Fruit fly (Drosophila melanogaster) whole organism, embryonic: ENCODE measurements around the gene Edg78E.

Source experiments
- Atf3 ChIP-seq: fragments of 200-800 bp; sonication (Bioruptor generic); optimal IDR thresholded peaks from 3 replicates; lab custom pipeline; 2016; ENCODE audit warnings: missing biosample characterization, missing genetic modification characterization
- C15 ChIP-seq: fragments of 200-800 bp; sonication (Bioruptor generic); IDR thresholded peaks from 3 replicates; pipeline ENCODE4 v1.3.6; 2022; ENCODE audit warnings: missing biosample characterization, missing genetic modification characterization
- CG10321 ChIP-seq: fragments of 200-800 bp; sonication (Bioruptor generic); IDR thresholded peaks from 2 replicates; pipeline ENCODE4 v1.3.6; 2022; ENCODE audit warnings: missing biosample characterization, missing genetic modification characterization
- CG12071 ChIP-seq: fragments of 200-800 bp; sonication (Bioruptor generic); optimal IDR thresholded peaks from 3 replicates; lab custom pipeline; 2018; ENCODE audit warnings: missing biosample characterization, mild to moderate bottlenecking, missing genetic modification characterization
- CG12236 ChIP-seq: fragments of 200-800 bp; sonication (Bioruptor generic); optimal IDR thresholded peaks from 2 replicates; lab custom pipeline; 2016; ENCODE audit warnings: missing biosample characterization, missing genetic modification characterization
- CG12942 ChIP-seq: fragments of 200-800 bp; sonication (Bioruptor generic); optimal IDR thresholded peaks from 3 replicates; lab custom pipeline; 2016; ENCODE audit warnings: missing biosample characterization, missing genetic modification characterization
- CG15514 ChIP-seq: fragments of 200-800 bp; sonication (Bioruptor generic); optimal IDR thresholded peaks from 3 replicates; lab custom pipeline; 2017; ENCODE audit warnings: missing biosample characterization, missing genetic modification characterization, mild to moderate bottlenecking, moderate library complexity, missing genetic modification reagents
- CG17328 ChIP-seq: fragments of 200-800 bp; sonication (Bioruptor generic); IDR thresholded peaks from 2 replicates; pipeline ENCODE4 v1.3.6; 2022; ENCODE audit warnings: missing biosample characterization, missing genetic modification characterization
- CG18764 ChIP-seq: fragments of 200-800 bp; sonication (Bioruptor generic); optimal IDR thresholded peaks from 3 replicates; lab custom pipeline; 2016; ENCODE audit warnings: missing biosample characterization, missing genetic modification characterization
- CG31365 ChIP-seq: fragments of 200-800 bp; sonication (Bioruptor generic); optimal IDR thresholded peaks from 2 replicates; lab custom pipeline; 2018; ENCODE audit warnings: missing biosample characterization, mild to moderate bottlenecking, missing genetic modification characterization
- CG6272 ChIP-seq: fragments of 200-800 bp; sonication (Bioruptor generic); IDR thresholded peaks from 2 replicates; pipeline ENCODE4 v1.3.6; 2022; ENCODE audit warnings: missing biosample characterization, missing genetic modification characterization
- Camta ChIP-seq: fragments of 200-800 bp; sonication (Bioruptor generic); optimal IDR thresholded peaks from 2 replicates; lab custom pipeline; 2016; ENCODE audit warnings: missing biosample characterization, missing genetic modification characterization
- Chrac-16 ChIP-seq: fragments of 200-800 bp; sonication (Bioruptor generic); optimal IDR thresholded peaks from 3 replicates; lab custom pipeline; 2016; ENCODE audit warnings: missing biosample characterization, missing genetic modification characterization
- D19A ChIP-seq: fragments of 200-800 bp; optimal IDR thresholded peaks from 3 replicates; lab custom pipeline; 2019; ENCODE audit warnings: missing biosample characterization, mild to moderate bottlenecking, missing genetic modification characterization, moderate library complexity
- Dbx ChIP-seq: fragments of 200-800 bp; sonication (Bioruptor generic); IDR thresholded peaks from 3 replicates; pipeline ENCODE4 v1.3.6; 2022; ENCODE audit warnings: missing biosample characterization, missing genetic modification characterization
- Dip2 ChIP-seq: fragments of 200-800 bp; sonication (Bioruptor generic); IDR thresholded peaks from 2 replicates; pipeline ENCODE4 v1.3.6; 2022; ENCODE audit warnings: missing biosample characterization, missing genetic modification characterization
- Doc3 ChIP-seq: fragments of 200-800 bp; sonication (Bioruptor generic); IDR thresholded peaks from 3 replicates; pipeline ENCODE4 v1.3.6; 2022; ENCODE audit warnings: missing biosample characterization, missing genetic modification characterization; ENCODE audit not compliant: partially characterized antibody
- Drgx ChIP-seq: fragments of 200-800 bp; sonication (Bioruptor generic); IDR thresholded peaks from 2 replicates; pipeline ENCODE4 v1.3.6; 2022; ENCODE audit warnings: missing biosample characterization, missing genetic modification characterization
- Ets97D ChIP-seq: fragments of 200-800 bp; sonication (Bioruptor generic); optimal IDR thresholded peaks from 3 replicates; lab custom pipeline; 2016; ENCODE audit warnings: missing biosample characterization, missing genetic modification characterization
- Gsc ChIP-seq: fragments of 200-800 bp; sonication (Bioruptor generic); IDR thresholded peaks from 2 replicates; pipeline ENCODE4 v1.3.6; 2022; ENCODE audit warnings: missing biosample characterization, missing genetic modification characterization
- HLH54F ChIP-seq: fragments of 200-800 bp; sonication (Bioruptor generic); optimal IDR thresholded peaks from 3 replicates; lab custom pipeline; 2016; ENCODE audit warnings: missing biosample characterization, missing genetic modification characterization
- Hmr ChIP-seq: fragments of 200-800 bp; sonication (Bioruptor generic); optimal IDR thresholded peaks from 3 replicates; lab custom pipeline; 2017; ENCODE audit warnings: mild to moderate bottlenecking, missing biosample characterization, missing genetic modification reagents, missing genetic modification characterization
- Hr39 ChIP-seq: fragments of >200 bp; optimal IDR thresholded peaks from 2 replicates; lab custom pipeline; 2017
- MBD-R2 ChIP-seq: fragments of 200-800 bp; sonication (Bioruptor generic); IDR thresholded peaks from 2 replicates; pipeline ENCODE4 v1.3.6; 2022; ENCODE audit warnings: missing biosample characterization, missing genetic modification characterization
- Mad ChIP-seq: fragments of 200-800 bp; sonication (Bioruptor generic); optimal IDR thresholded peaks from 2 replicates; lab custom pipeline; 2016; ENCODE audit warnings: missing biosample characterization, missing genetic modification characterization
- Mes4 ChIP-seq: fragments of 200-800 bp; sonication (Bioruptor generic); optimal IDR thresholded peaks from 2 replicates; lab custom pipeline; 2016; ENCODE audit warnings: missing biosample characterization, missing genetic modification characterization
- Rfx ChIP-seq: fragments of 200-800 bp; sonication (Bioruptor generic); IDR thresholded peaks from 2 replicates; pipeline ENCODE4 v1.3.6; 2022; ENCODE audit warnings: missing biosample characterization, missing genetic modification characterization
- Stat92E ChIP-seq, 3 experiments: fragments of >200 bp in 2 of 3; fragments of 200-800 bp in 1 of 3; sonication (Bioruptor generic) in 1 of 3; optimal IDR thresholded peaks; 2 replicates each; lab custom pipeline; 2017 to 2019; ENCODE audit warnings: missing biosample characterization in 3 of 3, missing genetic modification characterization in 3 of 3, mild to moderate bottlenecking in 1 of 3, moderate library complexity in 1 of 3
- Trl ChIP-seq, 3 experiments: fragments of >200 bp in 2 of 3; fragments of 200-800 bp in 1 of 3; sonication (Bioruptor generic) in 1 of 3; optimal IDR thresholded peaks; 2 replicates in 1 of 3; 3 replicates in 2 of 3; lab custom pipeline; 2016 to 2017; ENCODE audit warnings: missing biosample characterization in 1 of 3, missing genetic modification characterization in 1 of 3
- ac ChIP-seq: fragments of 200-800 bp; sonication (Bioruptor generic); optimal IDR thresholded peaks from 3 replicates; lab custom pipeline; 2017; ENCODE audit warnings: missing biosample characterization, mild to moderate bottlenecking, missing genetic modification characterization
- al ChIP-seq: fragments of 200-800 bp; sonication (Bioruptor generic); IDR thresholded peaks from 2 replicates; pipeline ENCODE4 v1.3.6; 2022; ENCODE audit warnings: missing biosample characterization, missing genetic modification characterization
- az2 ChIP-seq: fragments of 200-800 bp; sonication (Bioruptor generic); optimal IDR thresholded peaks from 3 replicates; lab custom pipeline; 2016; ENCODE audit warnings: missing biosample characterization, missing genetic modification characterization
- danr ChIP-seq: fragments of 200-800 bp; sonication (Bioruptor generic); IDR thresholded peaks from 2 replicates; pipeline ENCODE4 v1.3.6; 2022; ENCODE audit warnings: missing biosample characterization, missing genetic modification characterization
- dpn ChIP-seq, 2 experiments: fragments of 200-800 bp; sonication (Bioruptor generic); optimal IDR thresholded peaks; 3 replicates each; lab custom pipeline; 2016; ENCODE audit warnings: missing biosample characterization in 2 of 2, missing genetic modification characterization in 2 of 2
- esg ChIP-seq: fragments of 200-800 bp; sonication (Bioruptor generic); conservative IDR thresholded peaks from 2 replicates; pipeline ENCODE4 v1.3.6; 2022; ENCODE audit warnings: missing biosample characterization, missing genetic modification characterization
- fru ChIP-seq: fragments of >200 bp; optimal IDR thresholded peaks from 2 replicates; lab custom pipeline; 2017
- gfzf ChIP-seq: fragments of 200-800 bp; sonication (Bioruptor generic); optimal IDR thresholded peaks from 2 replicates; lab custom pipeline; 2016; ENCODE audit warnings: missing biosample characterization, mild to moderate bottlenecking, missing genetic modification characterization, moderate library complexity
- her ChIP-seq: fragments of 200-800 bp; sonication (Bioruptor generic); optimal IDR thresholded peaks from 2 replicates; lab custom pipeline; 2016; ENCODE audit warnings: missing biosample characterization, missing genetic modification characterization
- kah ChIP-seq: fragments of 200-800 bp; sonication (Bioruptor generic); optimal IDR thresholded peaks from 2 replicates; lab custom pipeline; 2018; ENCODE audit warnings: missing biosample characterization, mild to moderate bottlenecking, missing genetic modification characterization
- kay ChIP-seq: fragments of 200-800 bp; sonication (Bioruptor generic); optimal IDR thresholded peaks from 2 replicates; lab custom pipeline; 2016; ENCODE audit warnings: missing biosample characterization, missing genetic modification characterization
- lmd ChIP-seq: fragments of 200-800 bp; sonication (Bioruptor generic); IDR thresholded peaks from 2 replicates; pipeline ENCODE4 v1.3.6; 2022; ENCODE audit warnings: missing biosample characterization, missing genetic modification characterization
- phol ChIP-seq: fragments of 200-800 bp; sonication (Bioruptor generic); optimal IDR thresholded peaks from 3 replicates; lab custom pipeline; 2018; ENCODE audit warnings: missing biosample characterization, mild to moderate bottlenecking, missing genetic modification characterization, moderate library complexity
- pnt ChIP-seq: fragments of 200-800 bp; sonication (Bioruptor generic); optimal IDR thresholded peaks from 3 replicates; lab custom pipeline; 2016; ENCODE audit warnings: missing biosample characterization, missing genetic modification characterization
- row ChIP-seq: fragments of 200-800 bp; sonication (Bioruptor generic); IDR thresholded peaks from 3 replicates; pipeline ENCODE4 v1.3.6; 2022; ENCODE audit warnings: missing biosample characterization, missing genetic modification characterization
- sna ChIP-seq: fragments of 200-800 bp; sonication (Bioruptor generic); IDR thresholded peaks from 2 replicates; pipeline ENCODE4 v1.3.6; 2022; ENCODE audit warnings: missing biosample characterization, missing genetic modification characterization; ENCODE audit not compliant: partially characterized antibody
- sr ChIP-seq: fragments of 200-800 bp; sonication (Bioruptor generic); IDR thresholded peaks from 3 replicates; pipeline ENCODE4 v1.3.6; 2022; ENCODE audit warnings: missing biosample characterization, missing genetic modification characterization
- trh ChIP-seq: fragments of 200-800 bp; sonication (Bioruptor generic); optimal IDR thresholded peaks from 2 replicates; lab custom pipeline; 2016; ENCODE audit warnings: missing biosample characterization, missing genetic modification characterization
- ttk ChIP-seq: fragments of 200-800 bp; sonication (Bioruptor generic); IDR thresholded peaks from 2 replicates; pipeline ENCODE4 v2.1.2; 2022; ENCODE audit warnings: missing biosample characterization, missing genetic modification characterization
- tx ChIP-seq: fragments of 200-800 bp; sonication (Bioruptor generic); optimal IDR thresholded peaks from 2 replicates; lab custom pipeline; 2016; ENCODE audit warnings: missing biosample characterization, missing genetic modification characterization
- wdn ChIP-seq: fragments of 200-800 bp; sonication (Bioruptor generic); IDR thresholded peaks from 2 replicates; pipeline ENCODE4 v1.3.6; 2022; ENCODE audit warnings: missing biosample characterization, missing genetic modification characterization
- zen2 ChIP-seq: fragments of 200-800 bp; sonication (Bioruptor generic); IDR thresholded peaks from 3 replicates; pipeline ENCODE4 v1.3.6; 2022; ENCODE audit warnings: missing biosample characterization, missing genetic modification characterization; ENCODE audit not compliant: partially characterized antibody
- zfh1 ChIP-seq: fragments of 200-800 bp; sonication (Bioruptor generic); IDR thresholded peaks from 3 replicates; pipeline ENCODE4 v1.3.6; 2022; ENCODE audit warnings: missing biosample characterization, missing genetic modification characterization

The Edg78E gene

DNA sequence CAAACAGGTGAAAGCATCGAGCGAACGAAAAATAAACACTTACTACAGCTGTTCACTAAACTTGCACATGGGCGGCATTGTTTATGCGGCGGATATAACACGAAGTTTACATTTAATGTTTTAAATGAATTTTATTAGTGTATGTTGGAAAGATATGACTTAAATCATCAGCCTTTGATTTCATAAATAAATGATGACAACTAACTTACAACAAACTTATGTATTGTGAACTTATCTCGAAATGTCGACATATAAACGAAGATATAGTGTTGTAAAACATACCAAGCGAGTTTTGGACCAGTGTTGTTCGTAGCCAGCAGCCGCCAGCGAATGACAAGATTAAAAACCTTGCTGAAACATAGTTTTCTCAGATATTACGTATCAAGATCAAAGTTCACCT lies 6.8 kb upstream of the Edg78E start, which contains the start of the genes CG11309 and CG7632 (continued):
- TF ChIP-seq Mes4 (GFP tag; lab: Kevin White, UChicago), result peak; percentile 98
- TF ChIP-seq kay (GFP tag; lab: Kevin White, UChicago), result peak; percentile 97
- peak; percentile 40 for TF ChIP-seq gfzf (GFP tag; lab: Kevin White, UChicago)
- no peak for TF ChIP-seq Doc3 (GFP tag; lab: Robert Waterston, UW)
- peak; percentile 99 for TF ChIP-seq az2 (GFP tag; lab: Kevin White, UChicago)
- peak; percentile 98 for TF ChIP-seq Chrac-16 (GFP tag; lab: Kevin White, UChicago)
- peak; percentile 93 for TF ChIP-seq al (GFP tag; lab: Robert Waterston, UW)
- no peak for TF ChIP-seq Hr39
- TF ChIP-seq tx, result peak; percentile 97
- peak; percentile 96 for TF ChIP-seq CG31365 (tag; lab: Kevin White, UChicago)
- peak; percentile 98 for TF ChIP-seq CG12236 (GFP tag; lab: Kevin White, UChicago)
- TF ChIP-seq ac, result peak; percentile 98
- peak; percentile 97 for TF ChIP-seq pnt
- no peak for TF ChIP-seq fru (lab: Kevin White, UChicago)
- peak; percentile 98 to 99 for TF ChIP-seq dpn (GFP tag; optimal IDR thresholded peaks at IDR 0.05; lab: Kevin White, UChicago)
- peak; percentile 98 for TF ChIP-seq HLH54F (GFP tag; lab: Kevin White, UChicago)
- TF ChIP-seq danr (GFP tag; lab: Robert Waterston, UW), result peak; percentile 88
- TF ChIP-seq Mad (GFP tag; lab: Kevin White, UChicago), result peak; percentile 98
- TF ChIP-seq zen2, result no peak
- TF ChIP-seq MBD-R2 (GFP tag; lab: Robert Waterston, UW), result peak; percentile 98
- TF ChIP-seq trh (GFP tag; lab: Kevin White, UChicago), result peak; percentile 96
- TF ChIP-seq Gsc, result peak; percentile 61; the same call in 1 of the 2 replicates
- TF ChIP-seq D19A, result peak; percentile 98
- TF ChIP-seq Rfx (GFP tag; lab: Robert Waterston, UW), result peak; percentile 98
- peak; percentile 98 for TF ChIP-seq CG12942 (GFP tag; lab: Kevin White, UChicago)
- TF ChIP-seq Hmr (GFP tag; lab: Kevin White, UChicago), result peak; percentile 100
- TF ChIP-seq Camta, result peak; percentile 99
- TF ChIP-seq CG6272 (GFP tag; lab: Robert Waterston, UW), result peak; percentile 79
- TF ChIP-seq CG15514, result peak; percentile 96
- TF ChIP-seq Drgx (GFP tag; lab: Robert Waterston, UW), result peak; percentile 99
- peak; percentile 98 for TF ChIP-seq Dbx (GFP tag; lab: Robert Waterston, UW)
- peak; percentile 99 for TF ChIP-seq zfh1
- peak; percentile 94 for TF ChIP-seq sr (GFP tag; lab: Robert Waterston, UW)
- peak; percentile 81 for TF ChIP-seq CG10321
- peak; percentile 97 for TF ChIP-seq Atf3 (GFP tag; lab: Kevin White, UChicago)
- peak; percentile 99 for TF ChIP-seq CG17328 (GFP tag; lab: Robert Waterston, UW)
- peak; percentile 99 for TF ChIP-seq phol (tag; lab: Kevin White, UChicago)
- TF ChIP-seq Stat92E (GFP tag; optimal IDR thresholded peaks at IDR 0.05; lab: Kevin White, UChicago), result peak in 1 of 3 experiments; percentile 99
- no peak; the same call in 1 of the 2 replicates for TF ChIP-seq sna (GFP tag; lab: Robert Waterston, UW)
- no peak for TF ChIP-seq Dip2 (GFP tag; lab: Robert Waterston, UW)
- peak; percentile 96 for TF ChIP-seq lmd (GFP tag; lab: Robert Waterston, UW)
- TF ChIP-seq row, result peak; percentile 99
- peak; percentile 99 for TF ChIP-seq kah (GFP tag; lab: Kevin White, UChicago)
- TF ChIP-seq Trl (optimal IDR thresholded peaks at IDR 0.05; lab: Kevin White, UChicago), result no peak
- TF ChIP-seq Trl (GFP tag; optimal IDR thresholded peaks at IDR 0.05; lab: Kevin White, UChicago), result peak; percentile 99
- TF ChIP-seq CG12071, result peak; percentile 100
- peak; percentile 96 for TF ChIP-seq esg (GFP tag; lab: Robert Waterston, UW)
- TF ChIP-seq wdn, result peak; percentile 97
- TF ChIP-seq her (GFP tag; lab: Kevin White, UChicago), result peak; percentile 97
- TF ChIP-seq ttk (GFP tag; lab: Robert Waterston, UW), result peak; percentile 97
- peak; percentile 98 for TF ChIP-seq CG18764
- TF ChIP-seq C15 (GFP tag; lab: Robert Waterston, UW), result peak; percentile 96
- TF ChIP-seq Ets97D, result peak; percentile 95
